Fruit fly (Drosophila melanogaster): ENCODE measurements around the gene Mob2.
A peak's percentile ranks its signal among the peaks of the same experiment; 100 is the strongest.

Mob2 gene

dm6 chr3L:11599255-11599654, 37.2 kb upstream of the Mob2 start:
- TF ChIP-seq CG7271 (tag; optimal IDR thresholded peaks at IDR 0.05) (no peak), lab (GFP tag; optimal IDR thresholded peaks at IDR 0.05) (no peak), CkIIα-i1 (GFP tag; IDR thresholded peaks at IDR 0.05) (no peak), CG12104 (GFP tag; optimal IDR thresholded peaks at IDR 0.05) (no peak), Ptx1 (GFP tag; IDR thresholded peaks at IDR 0.05) (no peak)

- TF ChIP-seq Trl (optimal IDR thresholded peaks at IDR 0.05) (peak; percentile 36 to 71), Trl (GFP tag; optimal IDR thresholded peaks at IDR 0.05) (no peak), Meics (GFP tag; optimal IDR thresholded peaks at IDR 0.05) (peak; percentile 79), Gug (GFP tag; IDR thresholded peaks at IDR 0.05) (no peak), hb (GFP tag; IDR thresholded peaks at IDR 0.05; ENCODE audit: partially characterized antibody) (peak; percentile 34; the same call in 1 of the 3 replicates), crol (GFP tag; IDR thresholded peaks at IDR 0.05) (peak; percentile 83), dmrt11E (tag; optimal IDR thresholded peaks at IDR 0.05) (no peak), CG3163 (GFP tag; optimal IDR thresholded peaks at IDR 0.05) (peak; percentile 19), abd-A (tag; optimal IDR thresholded peaks at IDR 0.05) (peak; percentile 47), en (GFP tag; optimal IDR thresholded peaks at IDR 0.05) (no peak), cg (GFP tag; optimal IDR thresholded peaks at IDR 0.05) (peak; percentile 30), chinmo (GFP tag; IDR thresholded peaks at IDR 0.05; ENCODE audit: partially characterized antibody) (peak; percentile 58; the same call in 1 of the 4 replicates), Deaf1 (tag; optimal IDR thresholded peaks at IDR 0.05) (peak; percentile 96), sens (GFP tag) (peak; percentile 24), CG34422 (GFP tag; IDR thresholded peaks at IDR 0.05) (peak; percentile 41; the same call in 1 of the 3 replicates), Ets65A (GFP tag) (peak; percentile 43)
Observed at dm6 chr3L:11596585-11597252, 34.7 kb upstream of the Mob2 start, which contains the start of gene CG7368. Gene CG7368, plus strand, starts transcription at chr3L:11597202.

- no peak for TF ChIP-seq CG11504 (tag; optimal IDR thresholded peaks at IDR 0.05)
Observed at dm6 chr3L:11593778-11594177, 31.7 kb upstream of the Mob2 start.

dm6 chr3L:11591803-11592202, 29.8 kb upstream of the Mob2 start:
- TF ChIP-seq Trl (optimal IDR thresholded peaks at IDR 0.05): peak; percentile 15 to 22
- no peak for TF ChIP-seq Trl (GFP tag; optimal IDR thresholded peaks at IDR 0.05)
- TF ChIP-seq CG11696 (GFP tag; IDR thresholded peaks at IDR 0.05): no peak

- TF ChIP-seq sna (GFP tag; IDR thresholded peaks at IDR 0.05; ENCODE audit: partially characterized antibody): no peak
Observed at dm6 chr3L:11591131-11591530, 29.1 kb upstream of the Mob2 start, which contains the start of gene CG33268. Gene CG33268, minus strand, starts transcription at chr3L:11591231.

- TF ChIP-seq klu (GFP tag; IDR thresholded peaks at IDR 0.05) (0 out of 2 replicates have a peak, but pooled peaks have one; percentile 9), Ets65A (GFP tag) (peak; percentile 15)
Observed at dm6 chr3L:11589395-11589794, 27.4 kb upstream of the Mob2 start, which contains the start of gene CG7377. Gene CG7377, plus strand, starts transcription at chr3L:11589695.

- TF ChIP-seq phol (tag; optimal IDR thresholded peaks at IDR 0.05): no peak
- no peak for TF ChIP-seq onecut (GFP tag; IDR thresholded peaks at IDR 0.05)
- no peak for TF ChIP-seq hbn (GFP tag; IDR thresholded peaks at IDR 0.05; ENCODE audit: partially characterized antibody)
- no peak for TF ChIP-seq CG9437 (GFP tag; optimal IDR thresholded peaks at IDR 0.05)
- no peak for TF ChIP-seq Hsf (GFP tag; optimal IDR thresholded peaks at IDR 0.05)
- TF ChIP-seq chinmo (GFP tag; IDR thresholded peaks at IDR 0.05; ENCODE audit: partially characterized antibody): 0 out of 4 replicates have a peak, but pooled peaks have one; percentile 36
- no peak for TF ChIP-seq CG6272 (GFP tag; IDR thresholded peaks at IDR 0.05)
- TF ChIP-seq sug (tag; optimal IDR thresholded peaks at IDR 0.05): no peak
- no peak for TF ChIP-seq CG6175 (GFP tag; IDR thresholded peaks at IDR 0.05)
- TF ChIP-seq aop (GFP tag; IDR thresholded peaks at IDR 0.05): no peak
- TF ChIP-seq MTF-1 (GFP tag; optimal IDR thresholded peaks at IDR 0.05; ENCODE audit: borderline replicate concordance): no peak
- TF ChIP-seq NC2β (GFP tag; optimal IDR thresholded peaks at IDR 0.05): no peak
- TF ChIP-seq cas (GFP tag; IDR thresholded peaks at IDR 0.05): no peak
- TF ChIP-seq CG12236 (GFP tag; optimal IDR thresholded peaks at IDR 0.05): no peak
- no peak for TF ChIP-seq CG11723 (GFP tag; optimal IDR thresholded peaks at IDR 0.05)
- TF ChIP-seq D19A (tag; optimal IDR thresholded peaks at IDR 0.05): no peak
Observed at dm6 chr3L:11588594-11588993, 26.6 kb upstream of the Mob2 start.

All from whole organism, embryonic.